Fruit fly (Drosophila melanogaster): ENCODE data around the gene Lip4.

Gene Lip4

dm6 chr2L:10499608-10500007 is 27.8 kb upstream of the Lip4 start:
- TF ChIP-seq ap (GFP tag; IDR thresholded peaks at IDR 0.05) (no peak), CG4360 (GFP tag; IDR thresholded peaks at IDR 0.05) (peak; percentile 84), rib (GFP tag; IDR thresholded peaks at IDR 0.05) (peak; percentile 37; the same call in 1 of the 2 replicates), CG10147 (GFP tag; optimal IDR thresholded peaks at IDR 0.05) (peak; percentile 13), CG7987 (GFP tag; optimal IDR thresholded peaks at IDR 0.05) (peak; percentile 12), kay (GFP tag; optimal IDR thresholded peaks at IDR 0.05) (no peak), al (GFP tag; IDR thresholded peaks at IDR 0.05) (no peak), gro (GFP tag; optimal IDR thresholded peaks at IDR 0.05) (no peak), ssp (GFP tag; IDR thresholded peaks at IDR 0.05) (no peak), pzg (GFP tag; optimal IDR thresholded peaks at IDR 0.05) (no peak), Elba2 (GFP tag; optimal IDR thresholded peaks at IDR 0.05) (no peak), CG1529 (GFP tag; optimal IDR thresholded peaks at IDR 0.05) (no peak), CG12071 (GFP tag; optimal IDR thresholded peaks at IDR 0.05) (peak; percentile 30), Bgb (GFP tag; IDR thresholded peaks at IDR 0.05; ENCODE audit: partially characterized antibody) (no peak), Sry-β (GFP tag; optimal IDR thresholded peaks at IDR 0.05) (no peak), CG9609 (GFP tag; optimal IDR thresholded peaks at IDR 0.05) (no peak), org-1 (GFP tag; optimal IDR thresholded peaks at IDR 0.05) (peak; percentile 4), CG8281 (tag; optimal IDR thresholded peaks at IDR 0.05) (no peak), CG8290 (GFP tag; optimal IDR thresholded peaks at IDR 0.05) (no peak), CG8290 (tag; optimal IDR thresholded peaks at IDR 0.05) (peak in 1 of 2 experiments; percentile 48), chinmo (GFP tag; IDR thresholded peaks at IDR 0.05; ENCODE audit: partially characterized antibody) (0 out of 4 replicates have a peak, but pooled peaks have one; percentile 56), ERR (GFP tag; optimal IDR thresholded peaks at IDR 0.05) (no peak), CG14441 (GFP tag; IDR thresholded peaks at IDR 0.05) (0 out of 2 replicates have a peak, but pooled peaks have one; percentile 27), CG10462 (GFP tag; optimal IDR thresholded peaks at IDR 0.05) (no peak), nau (GFP tag; optimal IDR thresholded peaks at IDR 0.05) (no peak), ems (GFP tag; optimal IDR thresholded peaks at IDR 0.05) (no peak), ci (GFP tag; IDR thresholded peaks at IDR 0.05) (0 out of 3 replicates have a peak, but pooled peaks have one; percentile 48), Ptx1 (GFP tag; IDR thresholded peaks at IDR 0.05) (no peak), CG7357 (GFP tag; IDR thresholded peaks at IDR 0.05) (no peak), unc-4 (GFP tag; IDR thresholded peaks at IDR 0.05; ENCODE audit: partially characterized antibody) (no peak), CG6175 (GFP tag; IDR thresholded peaks at IDR 0.05) (peak; percentile 32; the same call in 1 of the 3 replicates), CG12659 (GFP tag; optimal IDR thresholded peaks at IDR 0.05) (peak; percentile 9), HLHmδ (GFP tag; optimal IDR thresholded peaks at IDR 0.05) (peak; percentile 33), CG32532 (GFP tag; IDR thresholded peaks at IDR 0.05) (0 out of 2 replicates have a peak, but pooled peaks have one; percentile 10), CG6689 (GFP tag; IDR thresholded peaks at IDR 0.05) (peak; percentile 8; the same call in 1 of the 2 replicates), PHDP (tag; optimal IDR thresholded peaks at IDR 0.05) (no peak), BtbVII (GFP tag; optimal IDR thresholded peaks at IDR 0.05) (peak; percentile 53), CG2120 (GFP tag; optimal IDR thresholded peaks at IDR 0.05) (no peak), ATbp (GFP tag; optimal IDR thresholded peaks at IDR 0.05) (peak; percentile 20), NfI (GFP tag; optimal IDR thresholded peaks at IDR 0.05) (peak; percentile 8), D (optimal IDR thresholded peaks at IDR 0.05) (no peak), D (GFP tag; optimal IDR thresholded peaks at IDR 0.05) (no peak), sr (GFP tag; IDR thresholded peaks at IDR 0.05) (peak; percentile 99), Rx (GFP tag; IDR thresholded peaks at IDR 0.05) (no peak), CG16779 (GFP tag; IDR thresholded peaks at IDR 0.05) (no peak), Optix (GFP tag; IDR thresholded peaks at IDR 0.05) (no peak), Lpt (GFP tag; optimal IDR thresholded peaks at IDR 0.05) (no peak), slp2 (GFP tag; optimal IDR thresholded peaks at IDR 0.05) (no peak), CG10543 (GFP tag; optimal IDR thresholded peaks at IDR 0.05) (peak; percentile 44), sd (tag; optimal IDR thresholded peaks at IDR 0.05) (peak; percentile 27), Atf3 (GFP tag; optimal IDR thresholded peaks at IDR 0.05) (no peak), ash1 (GFP tag; optimal IDR thresholded peaks at IDR 0.05) (no peak)
